Worm (Caenorhabditis elegans): Measurements from ENCODE around the gene paa-1.

DNA sequence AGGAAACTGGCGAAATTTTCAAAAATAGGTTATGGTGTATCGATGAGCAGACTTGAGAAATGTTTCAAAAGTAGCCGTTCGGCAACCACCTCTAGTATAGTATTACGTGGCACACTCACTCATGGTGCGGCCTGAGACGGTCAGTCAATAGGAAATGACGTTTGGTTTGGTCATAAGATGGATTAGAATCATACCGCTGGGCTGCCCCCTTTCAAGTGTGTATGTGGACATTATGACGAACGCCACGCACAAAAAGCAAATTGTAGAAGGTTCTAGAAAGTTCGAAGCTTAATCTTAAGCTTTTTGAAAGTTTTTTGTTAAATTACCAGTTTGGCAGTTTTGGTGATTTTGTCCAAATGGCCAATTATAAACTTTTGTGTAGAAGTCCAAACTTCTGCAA is 26.2 kb upstream of the paa-1 start:
- TF ChIP-seq ztf-23 (GFP tag; IDR thresholded peaks at IDR 0.05) = no peak
- TF ChIP-seq flt-1 (GFP tag; IDR thresholded peaks at IDR 0.05) = no peak

Data from whole organism, midembryonic.